Fruit fly (Drosophila melanogaster) whole organism, embryonic: ENCODE results near the gene spel1.

Experiments used
- Adf1 ChIP-seq: fragments of 200-800 bp; sonication (Bioruptor generic); IDR thresholded peaks from 2 replicates; pipeline ENCODE4 v1.3.6; 2022; ENCODE audit warnings: missing biosample characterization, missing genetic modification characterization
- Aef1 ChIP-seq: fragments of 200-800 bp; sonication (Bioruptor generic); IDR thresholded peaks from 3 replicates; pipeline ENCODE4 v1.3.6; 2022; ENCODE audit warnings: missing biosample characterization, missing genetic modification characterization
- CG10274 ChIP-seq: fragments of 200-800 bp; sonication (Bioruptor generic); optimal IDR thresholded peaks from 3 replicates; lab custom pipeline; 2017; ENCODE audit warnings: missing biosample characterization, mild to moderate bottlenecking, missing genetic modification characterization
- CG10959 ChIP-seq: fragments of 200-800 bp; sonication (Bioruptor generic); IDR thresholded peaks from 2 replicates; pipeline ENCODE4 v1.3.6; 2022; ENCODE audit warnings: missing biosample characterization, missing genetic modification characterization
- CG13296 ChIP-seq: fragments of 200-800 bp; sonication (Bioruptor generic); optimal IDR thresholded peaks from 3 replicates; lab custom pipeline; 2018; ENCODE audit warnings: missing biosample characterization, mild to moderate bottlenecking, missing genetic modification characterization
- CG14014 ChIP-seq: fragments of 200-800 bp; sonication (Bioruptor generic); IDR thresholded peaks from 2 replicates; pipeline ENCODE4 v1.3.6; 2022; ENCODE audit warnings: missing biosample characterization, missing genetic modification characterization
- CG14441 ChIP-seq: fragments of 200-800 bp; sonication (Bioruptor generic); IDR thresholded peaks from 2 replicates; pipeline ENCODE4 v1.3.6; 2022; ENCODE audit warnings: missing biosample characterization, missing genetic modification characterization
- CG14860 ChIP-seq: fragments of 200-800 bp; sonication (Bioruptor generic); IDR thresholded peaks from 3 replicates; pipeline ENCODE4 v1.3.6; 2022; ENCODE audit warnings: missing biosample characterization, missing genetic modification characterization; ENCODE audit not compliant: partially characterized antibody
- CG15011 ChIP-seq: fragments of 200-800 bp; sonication (Bioruptor generic); optimal IDR thresholded peaks from 3 replicates; lab custom pipeline; 2018; ENCODE audit warnings: missing biosample characterization, mild to moderate bottlenecking, missing genetic modification characterization
- CG1602 ChIP-seq: fragments of 200-800 bp; sonication (Bioruptor generic); optimal IDR thresholded peaks from 3 replicates; lab custom pipeline; 2016; ENCODE audit warnings: missing biosample characterization, missing genetic modification characterization
- CG17186 ChIP-seq: fragments of 200-800 bp; sonication (Bioruptor generic); optimal IDR thresholded peaks from 3 replicates; lab custom pipeline; 2017; ENCODE audit warnings: missing biosample characterization, missing genetic modification reagents, missing genetic modification characterization
- CG17568 ChIP-seq: fragments of 200-800 bp; sonication (Bioruptor generic); optimal IDR thresholded peaks from 2 replicates; lab custom pipeline; 2018; ENCODE audit warnings: missing biosample characterization, mild to moderate bottlenecking, missing genetic modification characterization, moderate library complexity
- CG1832 ChIP-seq: fragments of 200-800 bp; sonication (Bioruptor generic); optimal IDR thresholded peaks from 2 replicates; lab custom pipeline; 2017; ENCODE audit warnings: missing biosample characterization, mild to moderate bottlenecking, missing genetic modification characterization, inconsistent platforms
- CG18599 ChIP-seq: fragments of 200-800 bp; sonication (Bioruptor generic); optimal IDR thresholded peaks from 3 replicates; lab custom pipeline; 2017; ENCODE audit warnings: missing biosample characterization, missing genetic modification characterization, mild to moderate bottlenecking, moderate library complexity, missing genetic modification reagents
- CG31365 ChIP-seq: fragments of 200-800 bp; sonication (Bioruptor generic); optimal IDR thresholded peaks from 2 replicates; lab custom pipeline; 2018; ENCODE audit warnings: missing biosample characterization, mild to moderate bottlenecking, missing genetic modification characterization
- CG33557 ChIP-seq: fragments of 200-800 bp; sonication (Bioruptor generic); optimal IDR thresholded peaks from 2 replicates; lab custom pipeline; 2019; ENCODE audit warnings: missing biosample characterization, mild to moderate bottlenecking, missing genetic modification characterization, moderate library complexity
- CG3995 ChIP-seq: fragments of 200-800 bp; sonication (Bioruptor generic); optimal IDR thresholded peaks from 3 replicates; lab custom pipeline; 2016; ENCODE audit warnings: missing biosample characterization, missing genetic modification characterization
- CG4328 ChIP-seq: fragments of 200-800 bp; sonication (Bioruptor generic); optimal IDR thresholded peaks from 3 replicates; lab custom pipeline; 2017; ENCODE audit warnings: missing biosample characterization, missing genetic modification reagents, missing genetic modification characterization
- CG6175 ChIP-seq: fragments of 200-800 bp; sonication (Bioruptor generic); IDR thresholded peaks from 3 replicates; pipeline ENCODE4 v1.3.6; 2022; ENCODE audit warnings: missing biosample characterization, missing genetic modification characterization
- CG7372 ChIP-seq: fragments of 200-800 bp; sonication (Bioruptor generic); IDR thresholded peaks from 2 replicates; pipeline ENCODE4 v1.3.6; 2022; ENCODE audit warnings: missing biosample characterization, missing genetic modification characterization
- CG8290 ChIP-seq, 3 experiments: fragments of 200-800 bp; sonication (Bioruptor generic); optimal IDR thresholded peaks; 2 replicates each; lab custom pipeline; 2016 to 2019; ENCODE audit warnings: missing biosample characterization in 3 of 3, missing genetic modification characterization in 3 of 3, mild to moderate bottlenecking in 2 of 3, moderate library complexity in 1 of 3
- Deaf1 ChIP-seq: fragments of 200-800 bp; optimal IDR thresholded peaks from 3 replicates; lab custom pipeline; 2019; ENCODE audit warnings: missing biosample characterization, mild to moderate bottlenecking, missing genetic modification characterization, moderate library complexity
- Doc3 ChIP-seq: fragments of 200-800 bp; sonication (Bioruptor generic); IDR thresholded peaks from 3 replicates; pipeline ENCODE4 v1.3.6; 2022; ENCODE audit warnings: missing biosample characterization, missing genetic modification characterization; ENCODE audit not compliant: partially characterized antibody
- Eip74EF ChIP-seq, 2 experiments: fragments of 200-800 bp in 1 of 2; fragments of >200 bp in 1 of 2; sonication (Bioruptor generic) in 1 of 2; optimal IDR thresholded peaks; 2 replicates each; lab custom pipeline; 2017 to 2019; ENCODE audit warnings: missing biosample characterization in 2 of 2, missing genetic modification characterization in 2 of 2, mild to moderate bottlenecking in 1 of 2, moderate library complexity in 1 of 2
- H15 ChIP-seq: fragments of 200-800 bp; sonication (Bioruptor generic); IDR thresholded peaks from 3 replicates; pipeline ENCODE4 v1.3.6; 2022; ENCODE audit warnings: missing biosample characterization, missing genetic modification characterization
- MTF-1 ChIP-seq: fragments of 200-800 bp; sonication (Bioruptor generic); optimal IDR thresholded peaks from 2 replicates; lab custom pipeline; 2018; ENCODE audit warnings: missing biosample characterization, mild to moderate bottlenecking, missing genetic modification characterization, borderline replicate concordance
- Mrtf ChIP-seq: fragments of 200-800 bp; sonication (Bioruptor generic); IDR thresholded peaks from 3 replicates; pipeline ENCODE4 v1.3.6; 2022; ENCODE audit warnings: missing biosample characterization, missing genetic modification characterization
- Ravus ChIP-seq: fragments of 200-800 bp; sonication (Bioruptor generic); IDR thresholded peaks from 2 replicates; pipeline ENCODE4 v1.3.6; 2022; ENCODE audit warnings: missing biosample characterization, missing genetic modification characterization
- Taf1 ChIP-seq: fragments of 200-800 bp; sonication (Bioruptor generic); IDR thresholded peaks from 2 replicates; pipeline ENCODE4 v1.3.6; 2022; ENCODE audit warnings: missing biosample characterization, missing genetic modification characterization
- YL-1 ChIP-seq: fragments of 200-800 bp; sonication (Bioruptor generic); optimal IDR thresholded peaks from 3 replicates; lab custom pipeline; 2017; ENCODE audit warnings: missing biosample characterization, mild to moderate bottlenecking, missing genetic modification characterization
- amos ChIP-seq: fragments of 200-800 bp; sonication (Bioruptor generic); IDR thresholded peaks from 2 replicates; pipeline ENCODE4 v1.3.6; 2022; ENCODE audit warnings: missing biosample characterization, missing genetic modification characterization; ENCODE audit not compliant: partially characterized antibody
- cg ChIP-seq: fragments of 200-800 bp; sonication (Bioruptor generic); optimal IDR thresholded peaks from 3 replicates; lab custom pipeline; 2019; ENCODE audit warnings: missing biosample characterization, mild to moderate bottlenecking, missing genetic modification characterization, moderate library complexity
- chif ChIP-seq, 2 experiments: fragments of 200-800 bp; sonication (Bioruptor generic); optimal IDR thresholded peaks; 3 replicates each; lab custom pipeline; 2016; ENCODE audit warnings: missing biosample characterization in 2 of 2, missing genetic modification characterization in 2 of 2
- ci ChIP-seq: fragments of 200-800 bp; sonication (Bioruptor generic); IDR thresholded peaks from 3 replicates; pipeline ENCODE4 v1.3.6; 2022; ENCODE audit warnings: missing biosample characterization, missing genetic modification characterization
- crc ChIP-seq: fragments of 200-800 bp; sonication (Bioruptor generic); optimal IDR thresholded peaks from 2 replicates; lab custom pipeline; 2016; ENCODE audit warnings: missing biosample characterization, missing genetic modification characterization
- gro ChIP-seq: fragments of 200-800 bp; sonication (Bioruptor generic); optimal IDR thresholded peaks from 2 replicates; lab custom pipeline; 2016; ENCODE audit warnings: missing biosample characterization, missing genetic modification characterization
- jigr1 ChIP-seq: fragments of 200-800 bp; sonication (Bioruptor generic); IDR thresholded peaks from 3 replicates; pipeline ENCODE4 v1.3.6; 2022; ENCODE audit warnings: missing biosample characterization, missing genetic modification characterization
- lov ChIP-seq, 2 experiments: fragments of 200-800 bp in 1 of 2; fragments of >200 bp in 1 of 2; sonication (Bioruptor generic) in 1 of 2; IDR thresholded peaks in 1 of 2; optimal IDR thresholded peaks in 1 of 2; 2 replicates in 1 of 2; 3 replicates in 1 of 2; pipeline versions ENCODE4 v1.3.6 to Lab custom; 2017 to 2022; ENCODE audit warnings: missing biosample characterization in 1 of 2, missing genetic modification characterization in 1 of 2
- luna ChIP-seq: fragments of 200-800 bp; sonication (Bioruptor generic); optimal IDR thresholded peaks from 2 replicates; lab custom pipeline; 2016; ENCODE audit warnings: missing biosample characterization, missing genetic modification characterization
- mam ChIP-seq: fragments of 200-800 bp; sonication (Bioruptor generic); optimal IDR thresholded peaks from 3 replicates; lab custom pipeline; 2016; ENCODE audit warnings: missing biosample characterization, missing genetic modification characterization
- p53 ChIP-seq: fragments of 200-800 bp; sonication (Bioruptor generic); optimal IDR thresholded peaks from 2 replicates; lab custom pipeline; 2016; ENCODE audit warnings: missing biosample characterization, missing genetic modification characterization
- pho ChIP-seq: fragments of 200-800 bp; sonication (Bioruptor generic); optimal IDR thresholded peaks from 2 replicates; lab custom pipeline; 2016; ENCODE audit warnings: missing biosample characterization, missing genetic modification characterization
- psq ChIP-seq: fragments of 200-800 bp; sonication (Bioruptor generic); optimal IDR thresholded peaks from 2 replicates; lab custom pipeline; 2017; ENCODE audit warnings: missing biosample characterization, missing genetic modification characterization
- sima ChIP-seq: fragments of 200-800 bp; sonication (Bioruptor generic); optimal IDR thresholded peaks from 2 replicates; lab custom pipeline; 2016; ENCODE audit warnings: missing biosample characterization, missing genetic modification characterization
- sob ChIP-seq: fragments of 200-800 bp; sonication (Bioruptor generic); IDR thresholded peaks from 2 replicates; pipeline ENCODE4 v1.3.6; 2022; ENCODE audit warnings: missing biosample characterization, missing genetic modification characterization
- stc ChIP-seq: fragments of 200-800 bp; sonication (Bioruptor generic); IDR thresholded peaks from 2 replicates; pipeline ENCODE4 v1.3.6; 2022; ENCODE audit warnings: missing biosample characterization, missing genetic modification characterization
- twi ChIP-seq: fragments of 200-800 bp; optimal IDR thresholded peaks from 2 replicates; lab custom pipeline; 2019; ENCODE audit warnings: missing biosample characterization, mild to moderate bottlenecking, missing genetic modification characterization, moderate library complexity
- unc-4 ChIP-seq: fragments of 200-800 bp; sonication (Bioruptor generic); IDR thresholded peaks from 2 replicates; pipeline ENCODE4 v1.3.6; 2022; ENCODE audit warnings: missing biosample characterization, missing genetic modification characterization; ENCODE audit not compliant: partially characterized antibody
- vnd ChIP-seq: fragments of 200-800 bp; sonication (Bioruptor generic); IDR thresholded peaks from 3 replicates; pipeline ENCODE4 v1.3.6; 2022; ENCODE audit warnings: missing biosample characterization, missing genetic modification characterization; ENCODE audit not compliant: partially characterized antibody

spel1 gene

dm6 chr2L:14361736-14362180, at the start of gene spel1 (continued):
- TF ChIP-seq CG17568 (GFP tag; lab: Kevin White, UChicago) (peak; percentile 11), Mrtf (peak; percentile 4; the same call in 1 of the 3 replicates), Ravus (GFP tag; lab: Robert Waterston, UW) (peak; percentile 18), MTF-1 (GFP tag; lab: Kevin White, UChicago) (peak; percentile 23), p53 (no peak), Deaf1 (peak; percentile 61), CG10959 (no peak), gro (GFP tag; lab: Kevin White, UChicago) (peak; percentile 49), CG8290 (GFP tag; optimal IDR thresholded peaks at IDR 0.05; lab: Kevin White, UChicago) (peak; percentile 57), CG8290 (tag; optimal IDR thresholded peaks at IDR 0.05; lab: Kevin White, UChicago) (peak in 1 of 2 experiments; percentile 43), CG18599 (GFP tag; lab: Kevin White, UChicago) (peak; percentile 77), ci (GFP tag; lab: Robert Waterston, UW) (peak; percentile 75; the same call in 2 of the 3 replicates), CG14860 (GFP tag; lab: Robert Waterston, UW) (no peak), CG14014 (GFP tag; lab: Robert Waterston, UW) (peak; percentile 76; the same call in 1 of the 2 replicates), CG17186 (GFP tag; lab: Kevin White, UChicago) (no peak), CG7372 (GFP tag; lab: Robert Waterston, UW) (peak; percentile 64), Taf1 (GFP tag; lab: Robert Waterston, UW) (peak; percentile 47; the same call in 1 of the 2 replicates), psq (GFP tag; lab: Kevin White, UChicago) (peak; percentile 57), CG14441 (GFP tag; lab: Robert Waterston, UW) (peak; percentile 73), lov (optimal IDR thresholded peaks at IDR 0.05; lab: Kevin White, UChicago) (no peak), lov (GFP tag; IDR thresholded peaks at IDR 0.05; lab: Robert Waterston, UW) (peak; percentile 30; the same call in 1 of the 3 replicates), twi (tag; lab: Kevin White, UChicago) (peak; percentile 46), CG31365 (tag; lab: Kevin White, UChicago) (no peak), CG4328 (GFP tag; lab: Kevin White, UChicago) (peak; percentile 31), CG10274 (GFP tag; lab: Kevin White, UChicago) (no peak), mam (GFP tag; lab: Kevin White, UChicago) (peak; percentile 24), chif (GFP tag; optimal IDR thresholded peaks at IDR 0.05; lab: Kevin White, UChicago) (no peak), sob (GFP tag; lab: Robert Waterston, UW) (peak; percentile 74), CG6175 (GFP tag; lab: Robert Waterston, UW) (no peak), CG1832 (GFP tag; lab: Kevin White, UChicago) (no peak), Adf1 (GFP tag; lab: Robert Waterston, UW) (peak; percentile 32), vnd (GFP tag; lab: Robert Waterston, UW) (no peak), CG15011 (GFP tag; lab: Kevin White, UChicago) (peak; percentile 58), luna (GFP tag; lab: Kevin White, UChicago) (no peak), YL-1 (GFP tag; lab: Kevin White, UChicago) (peak; percentile 31), CG13296 (GFP tag; lab: Kevin White, UChicago) (peak; percentile 83), CG33557 (peak; percentile 66), Eip74EF (GFP tag; optimal IDR thresholded peaks at IDR 0.05; lab: Kevin White, UChicago) (peak in 1 of 2 experiments; percentile 77), CG3995 (GFP tag; lab: Kevin White, UChicago) (no peak), jigr1 (GFP tag; lab: Robert Waterston, UW) (0 out of 3 replicates have a peak, but pooled peaks have one; percentile 11), H15 (GFP tag; lab: Robert Waterston, UW) (peak; percentile 49; the same call in 1 of the 3 replicates), Aef1 (GFP tag; lab: Robert Waterston, UW) (peak; percentile 72), Doc3 (GFP tag; lab: Robert Waterston, UW) (no peak), pho (no peak), amos (GFP tag; lab: Robert Waterston, UW) (no peak), CG1602 (peak; percentile 66), unc-4 (no peak), crc (GFP tag; lab: Kevin White, UChicago) (no peak), sima (GFP tag; lab: Kevin White, UChicago) (no peak), cg (GFP tag; lab: Kevin White, UChicago) (no peak), stc (peak; percentile 81)
